Worm (Caenorhabditis elegans) whole organism, young adult: ENCODE results near the gene F54E7.9.

Experiments used
- B0019.2 ChIP-seq: fragments of 200-800 bp; sonication (Bioruptor generic); conservative IDR thresholded peaks from 2 replicates; pipeline ENCODE4 v1.3.6; 2022; ENCODE audit warnings: missing genetic modification reagents, missing genetic modification characterization, missing compliant biosample characterization
- B0336.3 ChIP-seq: fragments of 200-800 bp; sonication (Bioruptor generic); IDR thresholded peaks from 2 replicates; pipeline ENCODE4 v1.3.6; 2022; ENCODE audit warnings: missing genetic modification characterization, missing compliant biosample characterization
- D2030.7 ChIP-seq: fragments of 200-800 bp; sonication (Bioruptor generic); IDR thresholded peaks from 2 replicates; pipeline ENCODE4 v1.3.6; 2022; ENCODE audit warnings: missing genetic modification reagents, missing genetic modification characterization, missing compliant biosample characterization
- F10E7.11 ChIP-seq: sonication (generic microtip); optimal IDR thresholded peaks from 2 replicates; lab custom pipeline; 2017; ENCODE audit warnings: mild to moderate bottlenecking, missing genetic modification characterization, moderate library complexity, missing compliant biosample characterization
- F22D6.2 ChIP-seq: sonication (generic microtip); optimal IDR thresholded peaks from 2 replicates; lab custom pipeline; 2016; ENCODE audit warnings: mild to moderate bottlenecking, missing genetic modification characterization, missing compliant biosample characterization
- F52B5.7 ChIP-seq: sonication (generic microtip); optimal IDR thresholded peaks from 2 replicates; lab custom pipeline; 2016; ENCODE audit warnings: mild to moderate bottlenecking, missing genetic modification characterization, missing compliant biosample characterization
- K11D2.4 ChIP-seq: fragments of 200-800 bp; sonication (Bioruptor generic); IDR thresholded peaks from 2 replicates; pipeline ENCODE4 v1.3.6; 2022; ENCODE audit warnings: missing genetic modification reagents, missing genetic modification characterization, missing compliant biosample characterization
- T07F8.4 ChIP-seq: sonication (generic microtip); optimal IDR thresholded peaks from 2 replicates; lab custom pipeline; 2016; ENCODE audit warnings: mild to moderate bottlenecking, missing genetic modification characterization, moderate library complexity, missing compliant biosample characterization
- Y53F4B.3 ChIP-seq: fragments of 200-800 bp; sonication (Bioruptor generic); IDR thresholded peaks from 2 replicates; pipeline ENCODE4 v1.3.6; 2022; ENCODE audit warnings: missing genetic modification reagents, missing genetic modification characterization, missing compliant biosample characterization
- Y95B8A.8 ChIP-seq: fragments of 200-800 bp; sonication (Bioruptor generic); IDR thresholded peaks from 2 replicates; pipeline ENCODE4 v1.3.6; 2022; ENCODE audit warnings: missing genetic modification reagents, missing genetic modification characterization, missing compliant biosample characterization
- akir-1 ChIP-seq: fragments of 200-800 bp; sonication (Bioruptor generic); optimal IDR thresholded peaks from 2 replicates; lab custom pipeline; 2018; ENCODE audit warnings: mild to moderate bottlenecking, missing genetic modification characterization, moderate library complexity, missing compliant biosample characterization
- aptf-2 ChIP-seq: fragments of 200-800 bp; sonication (Bioruptor generic); conservative IDR thresholded peaks from 2 replicates; pipeline ENCODE4 v1.3.6; 2022; ENCODE audit warnings: missing genetic modification reagents, missing genetic modification characterization, missing compliant biosample characterization
- aptf-3 ChIP-seq: fragments of 200-800 bp; sonication (Bioruptor generic); IDR thresholded peaks from 2 replicates; pipeline ENCODE4 v1.3.6; 2022; ENCODE audit warnings: missing genetic modification characterization, missing compliant biosample characterization
- cebp-1 ChIP-seq, 2 experiments: fragments of 200-800 bp in 1 of 2; sonication (Bioruptor generic) in 1 of 2; sonication (generic microtip) in 1 of 2; IDR thresholded peaks in 1 of 2; optimal IDR thresholded peaks in 1 of 2; 2 replicates each; pipeline versions ENCODE4 v1.3.6 to Lab custom; 2017 to 2022; ENCODE audit warnings: missing compliant biosample characterization in 2 of 2, missing genetic modification characterization in 2 of 2, mild to moderate bottlenecking in 1 of 2, missing genetic modification reagents in 1 of 2, moderate library complexity in 1 of 2
- ceh-91 ChIP-seq: fragments of 200-800 bp; sonication (Bioruptor generic); IDR thresholded peaks from 2 replicates; pipeline ENCODE4 v1.3.6; 2022; ENCODE audit warnings: missing genetic modification reagents, missing genetic modification characterization, missing compliant biosample characterization
- dpl-1 ChIP-seq: fragments of 150-350 bp; optimal IDR thresholded peaks from 2 replicates; lab custom pipeline; 2014; ENCODE audit warnings: missing biosample characterization, missing genetic modification reagents, missing genetic modification characterization
- ets-4 ChIP-seq: fragments of 200-800 bp; sonication (Bioruptor generic); optimal IDR thresholded peaks from 2 replicates; lab custom pipeline; 2018; ENCODE audit warnings: mild to moderate bottlenecking, missing genetic modification characterization, missing compliant biosample characterization
- hlh-12 ChIP-seq: sonication (generic microtip); optimal IDR thresholded peaks from 2 replicates; lab custom pipeline; 2016; ENCODE audit warnings: missing genetic modification characterization, missing compliant biosample characterization
- hmg-1.2 ChIP-seq: fragments of 200-800 bp; sonication (Bioruptor generic); IDR thresholded peaks from 2 replicates; pipeline ENCODE4 v1.3.6; 2022; ENCODE audit warnings: missing genetic modification reagents, missing genetic modification characterization, missing compliant biosample characterization
- hrde-1 ChIP-seq: sonication (generic microtip); optimal IDR thresholded peaks from 2 replicates; lab custom pipeline; 2016; ENCODE audit warnings: missing genetic modification characterization, mild to moderate bottlenecking, missing compliant biosample characterization, moderate library complexity, missing genotype, missing genetic modification reagents, borderline replicate concordance
- hsf-1 ChIP-seq: fragments of 200-800 bp; sonication (Bioruptor generic); IDR thresholded peaks from 2 replicates; pipeline ENCODE4 v1.3.6; 2022; ENCODE audit warnings: missing genetic modification reagents, missing genetic modification characterization, missing compliant biosample characterization
- lin-26 ChIP-seq: fragments of 200-800 bp; sonication (Bioruptor generic); IDR thresholded peaks from 2 replicates; pipeline ENCODE4 v1.3.6; 2022; ENCODE audit warnings: missing genetic modification reagents, missing genetic modification characterization, missing compliant biosample characterization
- lin-35 ChIP-seq, 3 experiments: fragments of 150-350 bp in 2 of 3; sonication (generic microtip) in 1 of 3; optimal IDR thresholded peaks; 2 replicates each; lab custom pipeline; 2014 to 2018; ENCODE audit warnings: missing biosample characterization in 3 of 3, missing genetic modification characterization in 3 of 3, missing genetic modification reagents in 3 of 3
- lin-54 ChIP-seq: fragments of 200-800 bp; sonication (Bioruptor generic); optimal IDR thresholded peaks from 2 replicates; lab custom pipeline; 2018; ENCODE audit warnings: mild to moderate bottlenecking, missing genetic modification characterization, missing compliant biosample characterization
- lsl-1 ChIP-seq: fragments of 200-800 bp; sonication (Bioruptor generic); optimal IDR thresholded peaks from 2 replicates; lab custom pipeline; 2018; ENCODE audit warnings: mild to moderate bottlenecking, missing genetic modification characterization, moderate library complexity, missing compliant biosample characterization
- nfyb-1 ChIP-seq: fragments of 200-800 bp; sonication (Bioruptor generic); IDR thresholded peaks from 2 replicates; pipeline ENCODE4 v1.3.6; 2022; ENCODE audit warnings: missing genetic modification reagents, missing genetic modification characterization, missing compliant biosample characterization
- rec-8 ChIP-seq, 2 experiments: sonication (generic microtip); optimal IDR thresholded peaks; 2 replicates each; lab custom pipeline; 2016; ENCODE audit warnings: mild to moderate bottlenecking in 2 of 2, missing genetic modification characterization in 2 of 2, missing genetic modification reagents in 2 of 2, missing genotype in 2 of 2, missing biosample characterization in 1 of 2, missing compliant biosample characterization in 1 of 2, moderate library complexity in 1 of 2
- sea-2 ChIP-seq: fragments of 200-800 bp; sonication (Bioruptor generic); IDR thresholded peaks from 2 replicates; pipeline ENCODE4 v1.3.6; 2022; ENCODE audit warnings: missing genetic modification characterization, missing compliant biosample characterization
- snpc-1.3 ChIP-seq: sonication (generic microtip); optimal IDR thresholded peaks from 2 replicates; lab custom pipeline; 2017; ENCODE audit warnings: missing genetic modification characterization, mild to moderate bottlenecking, missing compliant biosample characterization, antibody characterized with exemption, moderate library complexity, missing genotype, missing genetic modification reagents; ENCODE audit not compliant: insufficient read depth
- snpc-4 ChIP-seq, 5 experiments: fragments of 150-350 bp in 1 of 5; sonication (generic microtip) in 4 of 5; optimal IDR thresholded peaks; 2 replicates each; lab custom pipeline; 2014 to 2018; ENCODE audit warnings: missing genetic modification characterization in 5 of 5, missing biosample characterization in 3 of 5, antibody characterized with exemption in 2 of 5, mild to moderate bottlenecking in 2 of 5, missing compliant biosample characterization in 2 of 5, missing genotype in 2 of 5, moderate library complexity in 2 of 5, missing genetic modification reagents in 1 of 5
- ztf-22 ChIP-seq: fragments of 200-800 bp; sonication (Bioruptor generic); optimal IDR thresholded peaks from 2 replicates; lab custom pipeline; 2018; ENCODE audit warnings: mild to moderate bottlenecking, missing genetic modification characterization, moderate library complexity, missing compliant biosample characterization
- ztf-28 ChIP-seq: fragments of 200-800 bp; sonication (Bioruptor generic); IDR thresholded peaks from 2 replicates; pipeline ENCODE4 v1.3.6; 2022; ENCODE audit warnings: missing genetic modification reagents, missing genetic modification characterization, missing compliant biosample characterization

Gene F54E7.9

DNA sequence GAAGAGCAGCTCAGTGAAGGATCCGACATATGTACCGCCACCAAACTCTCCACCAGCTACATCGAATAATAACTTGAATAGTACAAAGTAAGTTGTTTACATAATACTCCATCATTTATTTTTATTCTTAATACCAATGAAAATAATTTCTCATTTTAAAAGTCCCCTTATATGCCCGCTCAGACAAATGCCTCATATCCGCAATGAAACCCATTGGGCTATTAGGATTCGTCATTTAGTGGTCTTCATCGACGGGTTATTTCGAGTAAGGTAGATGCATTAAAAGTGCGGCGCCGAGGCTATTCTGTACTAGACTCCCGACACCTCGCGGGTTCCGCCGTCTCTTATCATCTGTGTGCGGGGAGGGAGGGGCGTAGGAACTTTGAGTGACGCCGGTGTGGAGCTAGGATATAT lies 24.0 kb downstream of the F54E7.9 start (continued):
- TF ChIP-seq F10E7.11 (tag; lab: Kevin White, UChicago), result no peak
- peak; percentile 45 for TF ChIP-seq hrde-1 (tag; lab: Kevin White, UChicago)
- peak in 1 of 3 experiments; percentile 34 for TF ChIP-seq lin-35 (GFP tag; optimal IDR thresholded peaks at IDR 0.05; lab: Kevin White, UChicago)
- TF ChIP-seq ets-4 (GFP tag; lab: Kevin White, UChicago), result no peak
- no peak for TF ChIP-seq Y53F4B.3 (GFP tag; lab: Robert Waterston, UW)
- TF ChIP-seq D2030.7 (GFP tag; lab: Robert Waterston, UW), result peak; percentile 79
- no peak for TF ChIP-seq akir-1 (GFP tag; lab: Kevin White, UChicago)
- TF ChIP-seq lsl-1 (GFP tag; lab: Kevin White, UChicago), result peak; percentile 88
- peak in 1 of 2 experiments; percentile 28 for TF ChIP-seq rec-8 (tag; optimal IDR thresholded peaks at IDR 0.05; lab: Kevin White, UChicago)
- TF ChIP-seq lin-54 (GFP tag; lab: Kevin White, UChicago), result peak; percentile 88
- TF ChIP-seq aptf-2 (GFP tag; lab: Robert Waterston, UW), result no peak
- TF ChIP-seq aptf-3 (GFP tag; lab: Robert Waterston, UW), result no peak
- TF ChIP-seq lin-26 (GFP tag; lab: Robert Waterston, UW), result peak; percentile 55; the same call in 1 of the 2 replicates
- no peak for TF ChIP-seq T07F8.4 (tag; lab: Kevin White, UChicago)
- TF ChIP-seq dpl-1, result no peak
- TF ChIP-seq snpc-4 (GFP tag; optimal IDR thresholded peaks at IDR 0.05; lab: Kevin White, UChicago), result peak; percentile 96
- TF ChIP-seq snpc-4 (tag; optimal IDR thresholded peaks at IDR 0.05; lab: Kevin White, UChicago), result peak; percentile 94 to 99 (median 98)
- TF ChIP-seq B0019.2, result no peak
- no peak for TF ChIP-seq ztf-28 (GFP tag; lab: Robert Waterston, UW)
- peak; percentile 88 for TF ChIP-seq B0336.3
- no peak for TF ChIP-seq ceh-91 (GFP tag; lab: Robert Waterston, UW)
- TF ChIP-seq F22D6.2, result no peak
- no peak for TF ChIP-seq F52B5.7 (tag; lab: Kevin White, UChicago)
- peak; percentile 55; the same call in 1 of the 2 replicates for TF ChIP-seq nfyb-1
- no peak for TF ChIP-seq K11D2.4 (GFP tag; lab: Robert Waterston, UW)
- TF ChIP-seq snpc-1.3 (tag; lab: Kevin White, UChicago), result peak; percentile 96
- TF ChIP-seq Y95B8A.8 (GFP tag; lab: Robert Waterston, UW), result no peak
- no peak for TF ChIP-seq hlh-12 (tag; lab: Kevin White, UChicago)
- TF ChIP-seq hsf-1, result peak; percentile 33; the same call in 1 of the 2 replicates

ce11 chrIII:5642692-5643091 lies 35.0 kb downstream of the F54E7.9 start:
- no peak for TF ChIP-seq ztf-28 (GFP tag; lab: Robert Waterston, UW)
- no peak for TF ChIP-seq ztf-22 (GFP tag; lab: Kevin White, UChicago)

ce11 chrIII:5639893-5640292 lies 37.8 kb downstream of the F54E7.9 start:
- no peak for TF ChIP-seq snpc-4 (GFP tag; optimal IDR thresholded peaks at IDR 0.05; lab: Kevin White, UChicago)
- peak in 1 of 4 experiments; percentile 59 for TF ChIP-seq snpc-4 (tag; optimal IDR thresholded peaks at IDR 0.05; lab: Kevin White, UChicago)
- TF ChIP-seq hmg-1.2, result peak; percentile 52; the same call in 1 of the 2 replicates
- TF ChIP-seq sea-2 (GFP tag; lab: Robert Waterston, UW), result no peak
- no peak for TF ChIP-seq cebp-1 (GFP tag; IDR thresholded peaks at IDR 0.05; lab: Robert Waterston, UW)
- peak; percentile 6 for TF ChIP-seq cebp-1 (tag; optimal IDR thresholded peaks at IDR 0.05; lab: Kevin White, UChicago)
